Worm (Caenorhabditis elegans) whole organism, L4/young adult: ENCODE measurements around the gene K09C4.4.

Experiments
- dao-5 ChIP-seq: sonication (generic microtip); optimal IDR thresholded peaks from 2 replicates; lab custom pipeline; 2016; ENCODE audit warnings: missing genotype, missing genetic modification characterization, moderate library complexity, missing compliant biosample characterization
- him-1 ChIP-seq: sonication (generic microtip); optimal IDR thresholded peaks from 2 replicates; lab custom pipeline; 2016; ENCODE audit warnings: missing genotype, missing genetic modification reagents, missing genetic modification characterization, missing compliant biosample characterization

DNA sequence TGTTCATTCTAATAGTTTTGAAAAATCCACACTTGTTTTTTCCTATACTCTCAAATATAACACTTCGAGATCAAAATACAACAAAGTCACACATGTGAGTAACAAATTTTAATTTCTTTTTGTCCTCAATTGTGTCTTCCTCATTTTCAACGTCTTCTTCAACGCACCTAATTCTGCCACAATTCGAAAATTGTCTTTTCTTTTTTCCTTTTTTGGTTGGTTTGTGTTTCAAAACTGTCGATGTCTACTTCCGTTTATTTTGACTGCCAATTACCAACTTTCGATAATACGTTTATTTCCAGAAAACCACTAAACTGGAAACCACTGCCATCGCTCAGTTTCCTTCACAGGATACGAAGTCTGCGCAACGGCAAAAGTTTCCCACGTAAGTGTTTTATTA, 43.5 kb downstream of the K09C4.4 start, which contains the start of gene F11D5.1:
- TF ChIP-seq him-1 (tag; lab: Kevin White, UChicago) (no peak), dao-5 (tag; lab: Kevin White, UChicago) (no peak)
